Fruit fly (Drosophila melanogaster) whole organism, prepupa: Measurements from ENCODE around the gene scramb2.

ENCODE experiments used
- Blimp-1 ChIP-seq: fragments of 200-800 bp; sonication (Bioruptor generic); optimal IDR thresholded peaks from 3 replicates; lab custom pipeline; 2017; ENCODE audit warnings: missing biosample characterization, missing genetic modification characterization, mild to moderate bottlenecking, moderate library complexity, missing genetic modification reagents
- CG10631 ChIP-seq: fragments of 200-800 bp; sonication (Bioruptor generic); optimal IDR thresholded peaks from 2 replicates; lab custom pipeline; 2016; ENCODE audit warnings: missing biosample characterization, missing genetic modification characterization
- CG10669 ChIP-seq: fragments of 200-800 bp; sonication (Bioruptor generic); optimal IDR thresholded peaks from 3 replicates; lab custom pipeline; 2018; ENCODE audit warnings: missing biosample characterization, mild to moderate bottlenecking, missing genetic modification characterization, moderate library complexity
- CG11294 ChIP-seq: fragments of 200-800 bp; sonication (Bioruptor generic); IDR thresholded peaks from 2 replicates; pipeline ENCODE4 v1.3.6; 2022; ENCODE audit warnings: missing biosample characterization, missing genetic modification characterization
- CG11762 ChIP-seq: fragments of 200-800 bp; sonication (Bioruptor generic); optimal IDR thresholded peaks from 3 replicates; lab custom pipeline; 2016; ENCODE audit warnings: missing biosample characterization, missing genetic modification characterization; ENCODE audit not compliant: insufficient read depth
- CG15336 ChIP-seq: fragments of 200-800 bp; sonication (Bioruptor generic); IDR thresholded peaks from 2 replicates; pipeline ENCODE4 v1.3.6; 2022; ENCODE audit warnings: missing biosample characterization, missing genetic modification characterization
- CG3032 ChIP-seq: fragments of 200-800 bp; optimal IDR thresholded peaks from 2 replicates; lab custom pipeline; 2019; ENCODE audit warnings: missing biosample characterization, mild to moderate bottlenecking, missing genetic modification characterization, moderate library complexity
- CG31627 ChIP-seq: fragments of 200-800 bp; sonication (Bioruptor generic); optimal IDR thresholded peaks from 3 replicates; lab custom pipeline; 2016; ENCODE audit warnings: missing biosample characterization, missing genetic modification characterization
- CG32006 ChIP-seq: fragments of 200-800 bp; sonication (Bioruptor generic); optimal IDR thresholded peaks from 3 replicates; lab custom pipeline; 2017; ENCODE audit warnings: missing biosample characterization, mild to moderate bottlenecking, missing genetic modification characterization
- CG3919 ChIP-seq: fragments of 200-800 bp; sonication (Bioruptor generic); optimal IDR thresholded peaks from 3 replicates; lab custom pipeline; 2016; ENCODE audit warnings: missing biosample characterization, missing genetic modification characterization
- CG4318 ChIP-seq: fragments of 200-800 bp; sonication (Bioruptor generic); optimal IDR thresholded peaks from 3 replicates; lab custom pipeline; 2017; ENCODE audit warnings: missing biosample characterization, mild to moderate bottlenecking, missing genetic modification characterization
- CG6808 ChIP-seq: fragments of 200-800 bp; sonication (Bioruptor generic); optimal IDR thresholded peaks from 3 replicates; lab custom pipeline; 2017; ENCODE audit warnings: missing biosample characterization, missing genetic modification characterization, mild to moderate bottlenecking, moderate library complexity, missing genetic modification reagents
- CG6854 ChIP-seq: fragments of 200-800 bp; sonication (Bioruptor generic); optimal IDR thresholded peaks from 2 replicates; lab custom pipeline; 2017; ENCODE audit warnings: missing biosample characterization, mild to moderate bottlenecking, missing genetic modification characterization
- CG8119 ChIP-seq: fragments of 200-800 bp; sonication (Bioruptor generic); IDR thresholded peaks from 3 replicates; pipeline ENCODE4 v1.3.6; 2022; ENCODE audit warnings: missing biosample characterization, missing genetic modification characterization
- CG8319 ChIP-seq: fragments of 200-800 bp; sonication (Bioruptor generic); optimal IDR thresholded peaks from 3 replicates; lab custom pipeline; 2016; ENCODE audit warnings: missing biosample characterization, missing genetic modification characterization
- CG8632 ChIP-seq: fragments of 200-800 bp; sonication (Bioruptor generic); optimal IDR thresholded peaks from 3 replicates; lab custom pipeline; 2016; ENCODE audit warnings: missing biosample characterization, missing genetic modification characterization
- Eip78C ChIP-seq: fragments of 200-800 bp; sonication (Bioruptor generic); peaks from one replicate; lab custom pipeline; 2016; ENCODE audit warnings: missing biosample characterization, missing genetic modification characterization
- Eip93F ChIP-seq: fragments of 200-800 bp; sonication (Bioruptor generic); optimal IDR thresholded peaks from 2 replicates; lab custom pipeline; 2016; ENCODE audit warnings: missing biosample characterization, mild to moderate bottlenecking, missing genetic modification characterization
- Ets21C ChIP-seq: fragments of 200-800 bp; sonication (Bioruptor generic); optimal IDR thresholded peaks from 3 replicates; lab custom pipeline; 2016; ENCODE audit warnings: missing biosample characterization, missing genetic modification characterization
- Ets96B ChIP-seq: fragments of 200-800 bp; optimal IDR thresholded peaks from 2 replicates; lab custom pipeline; 2019; ENCODE audit warnings: missing biosample characterization, mild to moderate bottlenecking, missing genetic modification characterization, moderate library complexity
- Gug ChIP-seq: fragments of 200-800 bp; sonication (Bioruptor generic); IDR thresholded peaks from 2 replicates; pipeline ENCODE4 v1.3.6; 2022; ENCODE audit warnings: missing biosample characterization, missing genetic modification characterization
- Hr39 ChIP-seq: fragments of 200-800 bp; sonication (Bioruptor generic); optimal IDR thresholded peaks from 2 replicates; lab custom pipeline; 2016; ENCODE audit warnings: missing biosample characterization, missing genetic modification characterization
- Sox14 ChIP-seq: fragments of 200-800 bp; sonication (Bioruptor generic); optimal IDR thresholded peaks from 3 replicates; lab custom pipeline; 2016; ENCODE audit warnings: missing biosample characterization, missing genetic modification characterization
- achi ChIP-seq: fragments of 200-800 bp; sonication (Bioruptor generic); optimal IDR thresholded peaks from 3 replicates; lab custom pipeline; 2016; ENCODE audit warnings: missing biosample characterization, missing genetic modification characterization
- acj6 ChIP-seq: fragments of 200-800 bp; sonication (Bioruptor generic); optimal IDR thresholded peaks from 3 replicates; lab custom pipeline; 2016; ENCODE audit warnings: missing biosample characterization, missing genetic modification characterization
- cyc ChIP-seq: fragments of 200-800 bp; sonication (Bioruptor generic); optimal IDR thresholded peaks from 3 replicates; lab custom pipeline; 2016; ENCODE audit warnings: missing biosample characterization, missing genetic modification characterization
- dac ChIP-seq: fragments of 200-800 bp; sonication (Bioruptor generic); optimal IDR thresholded peaks from 2 replicates; lab custom pipeline; 2017; ENCODE audit warnings: missing biosample characterization, mild to moderate bottlenecking, missing genetic modification characterization
- dsx ChIP-seq: fragments of 200-800 bp; optimal IDR thresholded peaks from 3 replicates; lab custom pipeline; 2019; ENCODE audit warnings: missing biosample characterization, mild to moderate bottlenecking, missing genetic modification characterization, moderate library complexity; ENCODE audit not compliant: poor library complexity, severe bottlenecking
- fd85E ChIP-seq: fragments of 200-800 bp; sonication (Bioruptor generic); optimal IDR thresholded peaks from 3 replicates; lab custom pipeline; 2016; ENCODE audit warnings: missing biosample characterization, missing genetic modification characterization
- fkh ChIP-seq: fragments of 200-800 bp; sonication (Bioruptor generic); optimal IDR thresholded peaks from 3 replicates; lab custom pipeline; 2017; ENCODE audit warnings: missing biosample characterization, mild to moderate bottlenecking, missing genetic modification characterization, moderate library complexity
- lz ChIP-seq: fragments of 200-800 bp; sonication (Bioruptor generic); optimal IDR thresholded peaks from 3 replicates; lab custom pipeline; 2016; ENCODE audit warnings: missing biosample characterization, missing genetic modification characterization
- pdm3 ChIP-seq: fragments of 200-800 bp; sonication (Bioruptor generic); optimal IDR thresholded peaks from 3 replicates; lab custom pipeline; 2016; ENCODE audit warnings: missing biosample characterization, missing genetic modification characterization
- salr ChIP-seq, 2 experiments: fragments of 200-800 bp; sonication (Bioruptor generic); optimal IDR thresholded peaks; 3 replicates each; lab custom pipeline; 2016 to 2018; ENCODE audit warnings: missing biosample characterization in 2 of 2, missing genetic modification characterization in 2 of 2, mild to moderate bottlenecking in 1 of 2
- ss ChIP-seq, 2 experiments: fragments of 200-800 bp; sonication (Bioruptor generic); optimal IDR thresholded peaks; 2 replicates in 1 of 2; 3 replicates in 1 of 2; lab custom pipeline; 2017 to 2018; ENCODE audit warnings: mild to moderate bottlenecking in 2 of 2, missing biosample characterization in 2 of 2, missing genetic modification characterization in 2 of 2, moderate library complexity in 1 of 2
- vri ChIP-seq: fragments of 200-800 bp; sonication (Bioruptor generic); optimal IDR thresholded peaks from 3 replicates; lab custom pipeline; 2016; ENCODE audit warnings: missing biosample characterization, mild to moderate bottlenecking, missing genetic modification characterization

scramb2 gene

dm6 chr3L:3035769-3036583, 10.6 kb downstream of the scramb2 start (continued):
- TF ChIP-seq dsx (GFP tag; lab: Kevin White, UChicago) (peak; percentile 53), CG11294 (GFP tag; lab: Robert Waterston, UW) (peak; percentile 61), vri (GFP tag; lab: Kevin White, UChicago) (peak; percentile 21), CG10631 (GFP tag; lab: Kevin White, UChicago) (peak; percentile 72), Sox14 (GFP tag; lab: Kevin White, UChicago) (peak; percentile 73), fkh (peak; percentile 58), CG3919 (GFP tag; lab: Kevin White, UChicago) (peak; percentile 85), Eip93F (GFP tag; lab: Kevin White, UChicago) (peak; percentile 4), lz (GFP tag; lab: Kevin White, UChicago) (peak; percentile 77), CG6808 (GFP tag; lab: Kevin White, UChicago) (peak; percentile 78), Hr39 (peak; percentile 59), CG6854 (GFP tag; lab: Kevin White, UChicago) (peak; percentile 31), acj6 (peak; percentile 74), fd85E (GFP tag; lab: Kevin White, UChicago) (no peak), Eip78C (peak; percentile 93), CG4318 (GFP tag; lab: Kevin White, UChicago) (peak; percentile 76), CG10669 (peak; percentile 71), CG8632 (GFP tag; lab: Kevin White, UChicago) (peak; percentile 46)

- TF ChIP-seq dsx (GFP tag; lab: Kevin White, UChicago) (peak; percentile 81), Sox14 (GFP tag; lab: Kevin White, UChicago) (peak; percentile 49), CG3919 (GFP tag; lab: Kevin White, UChicago) (peak; percentile 31), fd85E (GFP tag; lab: Kevin White, UChicago) (peak; percentile 34), CG8319 (no peak), CG6854 (GFP tag; lab: Kevin White, UChicago) (peak; percentile 43), CG31627 (GFP tag; lab: Kevin White, UChicago) (no peak), fkh (peak; percentile 50), dac (GFP tag; lab: Kevin White, UChicago) (no peak), CG6808 (GFP tag; lab: Kevin White, UChicago) (peak; percentile 2), ss (GFP tag; optimal IDR thresholded peaks at IDR 0.05; lab: Kevin White, UChicago) (peak; percentile 23 to 42), Ets96B (tag; lab: Kevin White, UChicago) (peak; percentile 7), salr (GFP tag; optimal IDR thresholded peaks at IDR 0.05; lab: Kevin White, UChicago) (no peak), acj6 (no peak), vri (GFP tag; lab: Kevin White, UChicago) (peak; percentile 35), Eip78C (peak; percentile 55)
These were observed 11.6 kb downstream of the scramb2 start, which contains the start of gene CG2162 for dm6 chr3L:3034779-3035643. Gene CG2162, plus strand, starts transcription at chr3L:3035196.

dm6 chr3L:3026421-3026820, 20.2 kb downstream of the scramb2 start, which contains the start of gene aly:
Gene aly, minus strand, starts transcription at chr3L:3026521.
- no peak for TF ChIP-seq CG31627 (GFP tag; lab: Kevin White, UChicago)
- no peak for TF ChIP-seq Gug (GFP tag; lab: Robert Waterston, UW)
- no peak for TF ChIP-seq CG11762 (GFP tag; lab: Kevin White, UChicago)

dm6 chr3L:3017156-3017555, 29.5 kb downstream of the scramb2 start, which contains the start of gene CG32487:
Gene CG32487, minus strand, starts transcription at chr3L:3017256.
- TF ChIP-seq Blimp-1 (GFP tag; lab: Kevin White, UChicago) (no peak), CG32006 (GFP tag; lab: Kevin White, UChicago) (no peak), cyc (GFP tag; lab: Kevin White, UChicago) (no peak), CG15336 (no peak), achi (GFP tag; lab: Kevin White, UChicago) (no peak), pdm3 (GFP tag; lab: Kevin White, UChicago) (no peak), CG3032 (tag; lab: Kevin White, UChicago) (no peak), Ets21C (GFP tag; lab: Kevin White, UChicago) (no peak), CG10669 (no peak), CG10631 (GFP tag; lab: Kevin White, UChicago) (no peak), CG8119 (GFP tag; lab: Robert Waterston, UW) (no peak), fd85E (GFP tag; lab: Kevin White, UChicago) (no peak)
